Fruit fly (Drosophila melanogaster) whole organism: Measurements from ENCODE around the gene Grx5.

Source experiments
- Dll ChIP-seq: fragments of >200 bp; optimal IDR thresholded peaks from 2 replicates; lab custom pipeline; 2017
- EcR ChIP-seq, 2 experiments: fragments of >200 bp; optimal IDR thresholded peaks; 2 replicates each; lab custom pipeline; 2017; ENCODE audit warnings: missing biosample characterization in 2 of 2, missing genetic modification characterization in 2 of 2, missing genetic modification reagents in 2 of 2
- psq ChIP-seq: fragments of >200 bp; optimal IDR thresholded peaks from 2 replicates; lab custom pipeline; 2017
- usp ChIP-seq: fragments of >200 bp; optimal IDR thresholded peaks from 2 replicates; lab custom pipeline; 2017; ENCODE audit warnings: missing biosample characterization, missing genetic modification characterization, mixed read lengths

DNA sequence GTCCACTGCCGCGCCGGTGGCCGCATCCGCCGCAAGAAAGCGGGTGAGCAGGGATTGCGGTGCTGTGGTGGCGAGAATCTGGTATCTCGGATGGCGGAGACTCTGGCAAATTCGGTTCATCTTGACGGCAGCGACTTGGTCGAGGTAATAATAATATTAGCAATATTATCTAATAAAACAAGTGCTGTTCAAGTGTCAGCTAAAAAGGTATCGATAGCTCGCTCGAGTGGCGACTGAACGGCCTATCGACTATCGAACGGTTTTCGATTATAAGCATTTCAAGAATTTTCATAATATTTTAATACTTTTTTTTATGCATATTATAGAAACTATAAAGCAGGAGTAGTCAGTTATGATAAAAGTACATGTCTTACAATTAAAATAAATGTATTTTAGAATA is at the start of gene Grx5:
- TF ChIP-seq psq (no peak), EcR (GFP tag; optimal IDR thresholded peaks at IDR 0.05; lab: Kevin White, UChicago) (no peak), usp (GFP tag; lab: Kevin White, UChicago) (no peak), Dll (lab: Kevin White, UChicago) (no peak)
